Fruit fly (Drosophila melanogaster): ENCODE results near the gene Dph4.

Dph4 gene

dm6 chr3R:5620387-5620956, 3.5 kb downstream of the Dph4 start (continued):
- no peak for TF ChIP-seq toy (GFP tag; IDR thresholded peaks at IDR 0.05)
- TF ChIP-seq CG8281 (tag; optimal IDR thresholded peaks at IDR 0.05) = peak; percentile 61
- TF ChIP-seq GATAe (GFP tag; conservative IDR thresholded peaks at IDR 0.05) = 0 out of 2 replicates have a peak, but pooled peaks have one; percentile 20
- no peak for TF ChIP-seq tup (GFP tag; optimal IDR thresholded peaks at IDR 0.05)
- no peak for TF ChIP-seq Opbp (GFP tag; IDR thresholded peaks at IDR 0.05; ENCODE audit: partially characterized antibody)
- TF ChIP-seq ttk (GFP tag; IDR thresholded peaks at IDR 0.05) = peak; percentile 49; the same call in 1 of the 2 replicates
- TF ChIP-seq trem (tag; optimal IDR thresholded peaks at IDR 0.05) = peak; percentile 12
- peak; percentile 9 for TF ChIP-seq Vsx1 (GFP tag; optimal IDR thresholded peaks at IDR 0.05)
- peak; percentile 78 for TF ChIP-seq sisA (GFP tag; IDR thresholded peaks at IDR 0.05)
- TF ChIP-seq CG12769 (tag; optimal IDR thresholded peaks at IDR 0.05) = peak; percentile 71
- peak; percentile 65; the same call in 1 of the 3 replicates for TF ChIP-seq ken (GFP tag; IDR thresholded peaks at IDR 0.05)
- peak; percentile 79 for TF ChIP-seq CG18262 (tag; optimal IDR thresholded peaks at IDR 0.05)
- no peak for TF ChIP-seq Lhr (GFP tag; optimal IDR thresholded peaks at IDR 0.05)
- peak; percentile 52 for TF ChIP-seq crc (GFP tag; optimal IDR thresholded peaks at IDR 0.05)
- TF ChIP-seq CG7928 (GFP tag; optimal IDR thresholded peaks at IDR 0.05) = no peak
- peak; percentile 39 for TF ChIP-seq Chrac-16 (GFP tag; optimal IDR thresholded peaks at IDR 0.05)
- TF ChIP-seq CG31224 (GFP tag; IDR thresholded peaks at IDR 0.05) = no peak
- TF ChIP-seq HLH4C (GFP tag; IDR thresholded peaks at IDR 0.05; ENCODE audit: partially characterized antibody) = no peak
- peak; percentile 31 for TF ChIP-seq Nf-YC (tag; optimal IDR thresholded peaks at IDR 0.05)
- TF ChIP-seq Ptx1 (GFP tag; IDR thresholded peaks at IDR 0.05) = peak; percentile 71
- TF ChIP-seq NC2β (GFP tag; optimal IDR thresholded peaks at IDR 0.05) = peak; percentile 62
- no peak for TF ChIP-seq CG9215 (GFP tag; IDR thresholded peaks at IDR 0.05)
- peak; percentile 70 for TF ChIP-seq fd96Cb (tag; optimal IDR thresholded peaks at IDR 0.05)
- TF ChIP-seq esg (GFP tag; conservative IDR thresholded peaks at IDR 0.05) = peak; percentile 53; the same call in 1 of the 2 replicates
- TF ChIP-seq Gug (GFP tag; IDR thresholded peaks at IDR 0.05) = peak; percentile 42; the same call in 2 of the 4 replicates
- no peak; the same call in 1 of the 2 replicates for TF ChIP-seq Taf1 (GFP tag; IDR thresholded peaks at IDR 0.05)
- peak; percentile 17 for TF ChIP-seq CG15601 (tag; optimal IDR thresholded peaks at IDR 0.05)
- TF ChIP-seq prd (optimal IDR thresholded peaks at IDR 0.05) = no peak
- peak; percentile 71 for TF ChIP-seq prd (GFP tag; IDR thresholded peaks at IDR 0.05)
- peak; percentile 23 for TF ChIP-seq CG4617 (GFP tag; optimal IDR thresholded peaks at IDR 0.05; ENCODE audit: borderline replicate concordance)
- TF ChIP-seq CG9932 (GFP tag; IDR thresholded peaks at IDR 0.05) = peak; percentile 51; the same call in 1 of the 2 replicates
- TF ChIP-seq knrl (GFP tag; IDR thresholded peaks at IDR 0.05; ENCODE audit: partially characterized antibody) = no peak
- peak; percentile 75 for TF ChIP-seq Rx (GFP tag; IDR thresholded peaks at IDR 0.05)
- no peak for TF ChIP-seq hkb (optimal IDR thresholded peaks at IDR 0.05)
- TF ChIP-seq hkb (GFP tag; IDR thresholded peaks at IDR 0.05) = peak; percentile 71
- no peak for TF ChIP-seq Jarid2 (GFP tag; optimal IDR thresholded peaks at IDR 0.05)
- no peak for TF ChIP-seq h (optimal IDR thresholded peaks at IDR 0.05)
- TF ChIP-seq CG7271 (tag; optimal IDR thresholded peaks at IDR 0.05) = no peak
- no peak for TF ChIP-seq Doc3 (GFP tag; IDR thresholded peaks at IDR 0.05; ENCODE audit: partially characterized antibody)
- TF ChIP-seq CG2875 (GFP tag; optimal IDR thresholded peaks at IDR 0.05) = peak; percentile 54
- no peak for TF ChIP-seq pita (GFP tag; optimal IDR thresholded peaks at IDR 0.05)
- TF ChIP-seq kay (GFP tag; optimal IDR thresholded peaks at IDR 0.05) = peak; percentile 10
- no peak for TF ChIP-seq z (GFP tag; IDR thresholded peaks at IDR 0.05)
- TF ChIP-seq CG17361 (GFP tag; IDR thresholded peaks at IDR 0.05) = peak; percentile 88
- no peak for TF ChIP-seq D (optimal IDR thresholded peaks at IDR 0.05)
- peak; percentile 71 for TF ChIP-seq D (GFP tag; optimal IDR thresholded peaks at IDR 0.05)
- TF ChIP-seq bab2 (GFP tag; optimal IDR thresholded peaks at IDR 0.05) = peak; percentile 69
- peak; percentile 64 for TF ChIP-seq CG14667 (GFP tag; IDR thresholded peaks at IDR 0.05)
- TF ChIP-seq twi (tag; optimal IDR thresholded peaks at IDR 0.05) = peak; percentile 36
- TF ChIP-seq cad (GFP tag; optimal IDR thresholded peaks at IDR 0.05) = no peak
- no peak for TF ChIP-seq CG42726 (GFP tag; IDR thresholded peaks at IDR 0.05; ENCODE audit: partially characterized antibody)
